Fruit fly (Drosophila melanogaster): Measurements from ENCODE around the gene CG7889.

The CG7889 gene

DNA sequence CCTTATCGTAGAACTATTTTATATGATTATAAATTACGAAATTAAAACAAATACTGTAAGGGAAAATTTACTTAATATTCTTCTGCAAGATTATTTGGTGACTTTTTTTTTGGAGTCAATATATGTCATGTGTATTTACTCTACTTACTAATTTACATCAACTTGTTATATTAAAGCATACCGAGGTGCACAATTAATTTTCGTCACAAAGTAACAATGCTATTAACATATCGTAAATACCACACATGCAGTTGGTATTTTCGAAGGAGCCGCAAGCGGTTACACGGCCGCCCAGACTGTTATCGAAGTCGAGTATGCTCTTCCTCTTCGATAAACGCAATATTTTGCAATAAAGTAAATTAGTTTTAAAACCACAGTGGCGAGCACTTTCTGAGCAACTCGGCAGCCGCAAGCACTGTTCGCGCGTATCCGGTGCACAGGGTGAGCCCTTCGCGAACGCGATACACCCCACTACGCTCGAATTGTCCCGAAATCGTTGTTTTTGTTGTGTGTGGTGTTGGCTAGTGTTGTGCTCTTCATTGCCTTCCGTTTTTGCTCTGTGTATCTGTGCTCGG is 18.2 kb downstream of the CG7889 start, which contains the start of gene Vav:
Gene Vav (plus strand): TSS at position 293 of the 575 bp plus-strand sequence.
- TF ChIP-seq Snoo (tag; optimal IDR thresholded peaks at IDR 0.05) (no peak), Ets98B (GFP tag; IDR thresholded peaks at IDR 0.05) (0 out of 2 replicates have a peak, but pooled peaks have one; percentile 22), EcR (GFP tag; optimal IDR thresholded peaks at IDR 0.05) (peak; percentile 16), rn (GFP tag; IDR thresholded peaks at IDR 0.05) (no peak), CG32121 (GFP tag; IDR thresholded peaks at IDR 0.05) (0 out of 2 replicates have a peak, but pooled peaks have one; percentile 32)

- TF ChIP-seq CG32121 (GFP tag; IDR thresholded peaks at IDR 0.05) (peak; percentile 33; the same call in 1 of the 2 replicates), CG8301 (tag; optimal IDR thresholded peaks at IDR 0.05) (peak; percentile 30), EcR (GFP tag; optimal IDR thresholded peaks at IDR 0.05) (no peak), Ets98B (GFP tag; IDR thresholded peaks at IDR 0.05) (peak; percentile 42), D1 (tag; optimal IDR thresholded peaks at IDR 0.05) (no peak), CG17806 (tag; optimal IDR thresholded peaks at IDR 0.05) (peak; percentile 33), CG9948 (tag; optimal IDR thresholded peaks at IDR 0.05) (no peak)
These were observed 19.1 kb downstream of the CG7889 start for dm6 chrX:19262553-19262952.

DNA sequence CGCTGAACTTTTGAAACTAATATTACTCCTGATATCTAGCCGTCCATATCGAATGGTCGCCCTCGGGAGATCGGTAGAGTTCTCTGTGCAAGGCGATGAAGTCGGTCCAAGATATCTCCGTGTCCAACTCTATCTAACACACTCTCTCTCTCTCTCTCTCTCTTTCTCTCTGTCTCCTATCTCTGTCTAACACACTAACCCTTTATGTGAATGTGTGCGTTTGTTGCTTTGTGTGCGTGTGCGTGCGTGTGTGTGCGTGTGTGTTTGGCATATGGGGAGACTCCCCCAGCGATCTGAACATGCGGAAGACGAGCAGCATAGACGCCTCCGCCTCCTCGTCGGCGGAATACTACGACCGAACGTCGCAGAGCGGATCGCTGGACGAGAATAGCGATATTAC is 21.0 kb downstream of the CG7889 start:
- TF ChIP-seq CG15710 (tag; optimal IDR thresholded peaks at IDR 0.05) (no peak), Ets98B (GFP tag; IDR thresholded peaks at IDR 0.05) (no peak), gl (tag; optimal IDR thresholded peaks at IDR 0.05) (no peak), CG34367 (tag; optimal IDR thresholded peaks at IDR 0.05) (no peak), Pif1B (GFP tag; optimal IDR thresholded peaks at IDR 0.05) (no peak), EcR (GFP tag; optimal IDR thresholded peaks at IDR 0.05) (no peak), CG17806 (tag; optimal IDR thresholded peaks at IDR 0.05) (no peak), CG8301 (tag; optimal IDR thresholded peaks at IDR 0.05) (no peak), CG32121 (GFP tag; IDR thresholded peaks at IDR 0.05) (no peak), CG10348 (GFP tag; IDR thresholded peaks at IDR 0.05) (no peak), Snoo (tag; optimal IDR thresholded peaks at IDR 0.05) (no peak), CG9948 (tag; optimal IDR thresholded peaks at IDR 0.05) (no peak), D1 (tag; optimal IDR thresholded peaks at IDR 0.05) (no peak)

dm6 chrX:19265802-19266479 is 22.5 kb downstream of the CG7889 start:
- TF ChIP-seq CG4496 (GFP tag; IDR thresholded peaks at IDR 0.05) (no peak), CG15710 (tag; optimal IDR thresholded peaks at IDR 0.05) (no peak), EcR (GFP tag; optimal IDR thresholded peaks at IDR 0.05) (peak; percentile 61), Pif1A (GFP tag; optimal IDR thresholded peaks at IDR 0.05) (no peak), CG12605 (GFP tag; IDR thresholded peaks at IDR 0.05) (no peak), CG13204 (GFP tag; optimal IDR thresholded peaks at IDR 0.05) (peak; percentile 50)

dm6 chrX:19268484-19269068 is 25.1 kb downstream of the CG7889 start, which contains the start of gene CG8010:
Gene CG8010, minus strand, starts transcription at chrX:19268896.
- TF ChIP-seq CG4496 (GFP tag; IDR thresholded peaks at IDR 0.05) (peak; percentile 64; the same call in 2 of the 3 replicates), rn (GFP tag; IDR thresholded peaks at IDR 0.05) (no peak), Ets98B (GFP tag; IDR thresholded peaks at IDR 0.05) (peak; percentile 32; the same call in 1 of the 2 replicates)

DNA sequence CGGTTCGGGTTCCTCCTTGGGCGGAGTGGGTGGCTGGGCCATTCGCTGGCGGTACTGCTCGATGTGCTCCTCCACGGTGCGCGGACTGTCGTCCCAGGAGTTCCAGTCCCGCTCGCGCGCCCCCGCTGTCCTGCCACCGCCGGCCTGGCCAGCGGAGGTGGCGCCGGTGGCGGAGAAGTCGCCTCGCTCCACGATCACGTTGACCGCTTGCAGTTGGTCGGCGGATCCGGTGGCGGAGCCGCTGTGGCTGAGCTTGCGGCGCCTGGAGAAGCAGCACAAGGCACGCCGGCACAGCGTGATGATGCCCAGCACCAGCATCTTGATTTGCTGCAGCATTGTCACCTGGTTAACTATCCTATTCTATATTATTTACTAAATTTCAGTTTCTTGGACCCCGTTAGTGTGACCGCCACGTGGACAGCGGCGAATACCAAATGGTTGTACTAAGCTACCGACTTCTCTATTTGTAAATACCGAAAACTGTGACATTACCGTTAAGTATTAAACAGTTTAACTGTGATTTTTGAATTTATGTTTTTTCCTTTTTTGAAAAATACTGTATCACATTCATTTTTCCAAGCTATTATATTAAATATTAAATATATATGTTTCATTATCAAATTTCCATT is 33.2 kb downstream of the CG7889 start, which contains the start of the genes CG32537 and CG32536:
Gene CG32537 (minus strand): TSS at position 51 of the 629 bp plus-strand sequence.
Gene CG32536 (minus strand): TSS at position 410 of the 629 bp plus-strand sequence.
- TF ChIP-seq rn (GFP tag; IDR thresholded peaks at IDR 0.05), result no peak
- TF ChIP-seq CG32121 (GFP tag; IDR thresholded peaks at IDR 0.05), result no peak
- TF ChIP-seq EcR (GFP tag; optimal IDR thresholded peaks at IDR 0.05), result no peak
- no peak for TF ChIP-seq CG14655 (GFP tag; optimal IDR thresholded peaks at IDR 0.05)
- no peak for TF ChIP-seq Pif1B (GFP tag; optimal IDR thresholded peaks at IDR 0.05)
- no peak for TF ChIP-seq CG9948 (tag; optimal IDR thresholded peaks at IDR 0.05)
- no peak for TF ChIP-seq Pif1A (GFP tag; optimal IDR thresholded peaks at IDR 0.05)
- no peak for TF ChIP-seq CG8159 (tag; optimal IDR thresholded peaks at IDR 0.05)
- TF ChIP-seq CG4496 (GFP tag; IDR thresholded peaks at IDR 0.05), result no peak
- TF ChIP-seq CG13204 (GFP tag; optimal IDR thresholded peaks at IDR 0.05), result no peak
- TF ChIP-seq D1 (tag; optimal IDR thresholded peaks at IDR 0.05), result no peak
- TF ChIP-seq CG15710 (tag; optimal IDR thresholded peaks at IDR 0.05), result no peak

DNA sequence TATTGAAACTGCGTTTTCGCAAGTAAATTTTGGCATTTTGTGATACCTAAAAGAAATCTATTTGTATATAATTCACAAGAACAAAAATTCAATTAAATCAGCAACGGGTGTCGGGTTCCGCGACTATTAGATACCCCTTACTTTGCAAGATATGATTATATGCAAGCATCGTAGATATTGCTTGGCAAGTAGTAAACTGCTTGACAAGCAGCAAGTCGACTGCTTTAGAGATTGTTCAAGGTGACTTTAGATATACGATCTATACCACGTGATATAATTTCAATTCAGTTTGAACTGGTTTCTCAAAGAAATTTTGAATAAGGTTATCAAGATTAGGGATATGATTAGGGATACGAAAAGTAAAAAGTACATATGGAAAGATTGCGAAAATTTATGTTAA is 35.0 kb downstream of the CG7889 start:
- TF ChIP-seq fd96Ca (GFP tag; IDR thresholded peaks at IDR 0.05) (no peak), rn (GFP tag; IDR thresholded peaks at IDR 0.05) (no peak), CG32121 (GFP tag; IDR thresholded peaks at IDR 0.05) (no peak), CG15710 (tag; optimal IDR thresholded peaks at IDR 0.05) (no peak), CG14655 (GFP tag; optimal IDR thresholded peaks at IDR 0.05) (no peak), CG10348 (GFP tag; IDR thresholded peaks at IDR 0.05) (no peak), CG13204 (GFP tag; optimal IDR thresholded peaks at IDR 0.05) (no peak), CG34367 (tag; optimal IDR thresholded peaks at IDR 0.05) (no peak)

Data from whole organism, pupa.